Worm (Caenorhabditis elegans) whole organism, young adult: ENCODE measurements around the gene gpb-1.

Source experiments
- B0019.2 ChIP-seq: fragments of 200-800 bp; sonication (Bioruptor generic); conservative IDR thresholded peaks from 2 replicates; pipeline ENCODE4 v1.3.6; 2022; ENCODE audit warnings: missing genetic modification reagents, missing genetic modification characterization, missing compliant biosample characterization
- C17E4.6 ChIP-seq: fragments of 200-800 bp; sonication (Bioruptor generic); IDR thresholded peaks from 2 replicates; pipeline ENCODE4 v1.3.6; 2022; ENCODE audit warnings: missing genetic modification reagents, missing genetic modification characterization, missing compliant biosample characterization
- F33H1.4 ChIP-seq: fragments of 200-800 bp; sonication (Bioruptor generic); IDR thresholded peaks from 2 replicates; pipeline ENCODE4 v1.3.6; 2022; ENCODE audit warnings: missing genetic modification reagents, missing genetic modification characterization, missing compliant biosample characterization
- F37B4.10 ChIP-seq: fragments of 200-800 bp; sonication (Bioruptor generic); IDR thresholded peaks from 2 replicates; pipeline ENCODE4 v1.3.6; 2022; ENCODE audit warnings: missing genetic modification characterization, missing compliant biosample characterization
- F55B11.4 ChIP-seq: sonication (generic microtip); optimal IDR thresholded peaks from 2 replicates; lab custom pipeline; 2016; ENCODE audit warnings: missing compliant biosample characterization, missing genetic modification characterization, borderline replicate concordance; ENCODE audit not compliant: insufficient read depth
- K11D2.4 ChIP-seq: fragments of 200-800 bp; sonication (Bioruptor generic); IDR thresholded peaks from 2 replicates; pipeline ENCODE4 v1.3.6; 2022; ENCODE audit warnings: missing genetic modification reagents, missing genetic modification characterization, missing compliant biosample characterization
- Y53F4B.3 ChIP-seq: fragments of 200-800 bp; sonication (Bioruptor generic); IDR thresholded peaks from 2 replicates; pipeline ENCODE4 v1.3.6; 2022; ENCODE audit warnings: missing genetic modification reagents, missing genetic modification characterization, missing compliant biosample characterization
- Y56A3A.18 ChIP-seq: fragments of 200-800 bp; sonication (Bioruptor generic); IDR thresholded peaks from 2 replicates; pipeline ENCODE4 v1.3.6; 2022; ENCODE audit warnings: missing genetic modification reagents, missing genetic modification characterization, missing compliant biosample characterization
- Y79H2A.3 ChIP-seq: fragments of 200-800 bp; sonication (Bioruptor generic); conservative IDR thresholded peaks from 2 replicates; pipeline ENCODE4 v1.3.6; 2022; ENCODE audit warnings: missing genetic modification reagents, missing genetic modification characterization, missing compliant biosample characterization
- ZK185.1 ChIP-seq: sonication (generic microtip); optimal IDR thresholded peaks from 2 replicates; lab custom pipeline; 2016; ENCODE audit warnings: mild to moderate bottlenecking, missing genetic modification characterization, missing compliant biosample characterization; ENCODE audit not compliant: poor library complexity, severe bottlenecking
- aptf-2 ChIP-seq: fragments of 200-800 bp; sonication (Bioruptor generic); conservative IDR thresholded peaks from 2 replicates; pipeline ENCODE4 v1.3.6; 2022; ENCODE audit warnings: missing genetic modification reagents, missing genetic modification characterization, missing compliant biosample characterization
- aptf-3 ChIP-seq: fragments of 200-800 bp; sonication (Bioruptor generic); IDR thresholded peaks from 2 replicates; pipeline ENCODE4 v1.3.6; 2022; ENCODE audit warnings: missing genetic modification characterization, missing compliant biosample characterization
- attf-3 ChIP-seq: fragments of 200-800 bp; sonication (Bioruptor generic); conservative IDR thresholded peaks from 2 replicates; pipeline ENCODE4 v1.3.6; 2022; ENCODE audit warnings: missing genetic modification reagents, missing genetic modification characterization, missing compliant biosample characterization
- ccch-3 ChIP-seq: fragments of 200-800 bp; sonication (Bioruptor generic); optimal IDR thresholded peaks from 2 replicates; lab custom pipeline; 2018; ENCODE audit warnings: mild to moderate bottlenecking, missing genetic modification characterization, missing compliant biosample characterization
- cebp-1 ChIP-seq, 2 experiments: fragments of 200-800 bp in 1 of 2; sonication (Bioruptor generic) in 1 of 2; sonication (generic microtip) in 1 of 2; IDR thresholded peaks in 1 of 2; optimal IDR thresholded peaks in 1 of 2; 2 replicates each; pipeline versions ENCODE4 v1.3.6 to Lab custom; 2017 to 2022; ENCODE audit warnings: missing compliant biosample characterization in 2 of 2, missing genetic modification characterization in 2 of 2, mild to moderate bottlenecking in 1 of 2, missing genetic modification reagents in 1 of 2, moderate library complexity in 1 of 2
- ceh-27 ChIP-seq: fragments of 200-800 bp; sonication (Bioruptor generic); optimal IDR thresholded peaks from 2 replicates; lab custom pipeline; 2018; ENCODE audit warnings: mild to moderate bottlenecking, missing genetic modification characterization, moderate library complexity, missing compliant biosample characterization
- ceh-40 ChIP-seq: fragments of 200-800 bp; sonication (Bioruptor generic); IDR thresholded peaks from 2 replicates; pipeline ENCODE4 v1.3.6; 2022; ENCODE audit warnings: missing genetic modification characterization, missing compliant biosample characterization
- dpff-1 ChIP-seq: sonication (generic microtip); optimal IDR thresholded peaks from 2 replicates; lab custom pipeline; 2017; ENCODE audit warnings: mild to moderate bottlenecking, missing genetic modification characterization, missing compliant biosample characterization
- dpl-1 ChIP-seq: fragments of 150-350 bp; optimal IDR thresholded peaks from 2 replicates; lab custom pipeline; 2014; ENCODE audit warnings: missing biosample characterization, missing genetic modification reagents, missing genetic modification characterization
- egl-18 ChIP-seq: fragments of 200-800 bp; sonication (Bioruptor generic); IDR thresholded peaks from 2 replicates; pipeline ENCODE4 v1.3.6; 2022; ENCODE audit warnings: missing genetic modification reagents, missing genetic modification characterization, missing compliant biosample characterization
- fkh-3 ChIP-seq: sonication (generic microtip); optimal IDR thresholded peaks from 2 replicates; lab custom pipeline; 2016; ENCODE audit warnings: mild to moderate bottlenecking, missing genetic modification characterization, missing compliant biosample characterization
- hlh-26 ChIP-seq: fragments of 200-800 bp; sonication (Bioruptor generic); conservative IDR thresholded peaks from 2 replicates; pipeline ENCODE4 v1.3.6; 2022; ENCODE audit warnings: missing genetic modification reagents, missing genetic modification characterization, missing compliant biosample characterization
- hsf-1 ChIP-seq: fragments of 200-800 bp; sonication (Bioruptor generic); IDR thresholded peaks from 2 replicates; pipeline ENCODE4 v1.3.6; 2022; ENCODE audit warnings: missing genetic modification reagents, missing genetic modification characterization, missing compliant biosample characterization
- let-526 ChIP-seq: fragments of 200-800 bp; sonication (Bioruptor generic); IDR thresholded peaks from 2 replicates; pipeline ENCODE4 v1.3.6; 2022; ENCODE audit warnings: missing genetic modification reagents, missing genetic modification characterization, missing compliant biosample characterization
- let-607 ChIP-seq, 2 experiments: fragments of 200-800 bp in 1 of 2; sonication (Bioruptor generic) in 1 of 2; sonication (generic microtip) in 1 of 2; optimal IDR thresholded peaks; 2 replicates each; lab custom pipeline; 2016 to 2018; ENCODE audit warnings: mild to moderate bottlenecking in 2 of 2, missing compliant biosample characterization in 2 of 2, missing genetic modification characterization in 2 of 2, moderate library complexity in 2 of 2, missing genotype in 1 of 2
- lin-40 ChIP-seq: sonication (generic microtip); optimal IDR thresholded peaks from 2 replicates; lab custom pipeline; 2016; ENCODE audit warnings: missing genetic modification characterization, mild to moderate bottlenecking, missing compliant biosample characterization, missing genotype, missing genetic modification reagents
- lsl-1 ChIP-seq: fragments of 200-800 bp; sonication (Bioruptor generic); optimal IDR thresholded peaks from 2 replicates; lab custom pipeline; 2018; ENCODE audit warnings: mild to moderate bottlenecking, missing genetic modification characterization, moderate library complexity, missing compliant biosample characterization
- lsy-27 ChIP-seq: sonication (generic microtip); optimal IDR thresholded peaks from 2 replicates; lab custom pipeline; 2017; ENCODE audit warnings: missing genetic modification characterization, mild to moderate bottlenecking, missing compliant biosample characterization, antibody characterized with exemption, missing genotype, borderline replicate concordance; ENCODE audit not compliant: insufficient read depth
- madf-10 ChIP-seq: sonication (generic microtip); optimal IDR thresholded peaks from 2 replicates; lab custom pipeline; 2016; ENCODE audit warnings: mild to moderate bottlenecking, missing genetic modification characterization, missing compliant biosample characterization
- madf-3 ChIP-seq: fragments of 200-800 bp; sonication (Bioruptor generic); IDR thresholded peaks from 2 replicates; pipeline ENCODE4 v1.3.6; 2022; ENCODE audit warnings: missing genetic modification reagents, missing genetic modification characterization, missing compliant biosample characterization
- nhr-179 ChIP-seq: sonication (generic microtip); optimal IDR thresholded peaks from 2 replicates; lab custom pipeline; 2016; ENCODE audit warnings: mild to moderate bottlenecking, missing genetic modification characterization, missing compliant biosample characterization
- nhr-27 ChIP-seq: fragments of 200-800 bp; sonication (Bioruptor generic); optimal IDR thresholded peaks from 2 replicates; lab custom pipeline; 2018; ENCODE audit warnings: mild to moderate bottlenecking, missing genetic modification characterization, moderate library complexity, missing compliant biosample characterization
- nhr-90 ChIP-seq: sonication (generic microtip); optimal IDR thresholded peaks from 2 replicates; lab custom pipeline; 2016; ENCODE audit warnings: missing genotype, mild to moderate bottlenecking, missing genetic modification characterization, missing compliant biosample characterization
- rec-8 ChIP-seq, 2 experiments: sonication (generic microtip); optimal IDR thresholded peaks; 2 replicates each; lab custom pipeline; 2016; ENCODE audit warnings: mild to moderate bottlenecking in 2 of 2, missing genetic modification characterization in 2 of 2, missing genetic modification reagents in 2 of 2, missing genotype in 2 of 2, missing biosample characterization in 1 of 2, missing compliant biosample characterization in 1 of 2, moderate library complexity in 1 of 2
- sdz-38 ChIP-seq: sonication (generic microtip); optimal IDR thresholded peaks from 2 replicates; lab custom pipeline; 2016; ENCODE audit warnings: missing genotype, missing genetic modification characterization, missing compliant biosample characterization
- snpc-1.3 ChIP-seq: sonication (generic microtip); optimal IDR thresholded peaks from 2 replicates; lab custom pipeline; 2017; ENCODE audit warnings: missing genetic modification characterization, mild to moderate bottlenecking, missing compliant biosample characterization, antibody characterized with exemption, moderate library complexity, missing genotype, missing genetic modification reagents; ENCODE audit not compliant: insufficient read depth
- snpc-4 ChIP-seq, 5 experiments: fragments of 150-350 bp in 1 of 5; sonication (generic microtip) in 4 of 5; optimal IDR thresholded peaks; 2 replicates each; lab custom pipeline; 2014 to 2018; ENCODE audit warnings: missing genetic modification characterization in 5 of 5, missing biosample characterization in 3 of 5, antibody characterized with exemption in 2 of 5, mild to moderate bottlenecking in 2 of 5, missing compliant biosample characterization in 2 of 5, missing genotype in 2 of 5, moderate library complexity in 2 of 5, missing genetic modification reagents in 1 of 5
- tbx-9 ChIP-seq: sonication (generic microtip); optimal IDR thresholded peaks from 2 replicates; lab custom pipeline; 2016; ENCODE audit warnings: borderline replicate concordance, missing genetic modification characterization, inconsistent platforms, missing compliant biosample characterization
- tlf-1 ChIP-seq: fragments of 200-800 bp; sonication (Bioruptor generic); optimal IDR thresholded peaks from 2 replicates; lab custom pipeline; 2018; ENCODE audit warnings: mild to moderate bottlenecking, missing genetic modification characterization, missing compliant biosample characterization
- unc-130 ChIP-seq: sonication (generic microtip); optimal IDR thresholded peaks from 2 replicates; lab custom pipeline; 2016; ENCODE audit warnings: missing genetic modification reagents, missing genetic modification characterization, missing compliant biosample characterization
- zim-3 ChIP-seq: sonication (generic microtip); optimal IDR thresholded peaks from 2 replicates; lab custom pipeline; 2017; ENCODE audit warnings: mild to moderate bottlenecking, missing genetic modification characterization, moderate library complexity, missing compliant biosample characterization
- ztf-18 ChIP-seq: sonication (generic microtip); optimal IDR thresholded peaks from 2 replicates; lab custom pipeline; 2016; ENCODE audit warnings: missing genotype, mild to moderate bottlenecking, missing genetic modification characterization, missing compliant biosample characterization
- ztf-25 ChIP-seq: fragments of 200-800 bp; sonication (Bioruptor generic); IDR thresholded peaks from 2 replicates; pipeline ENCODE4 v1.3.6; 2022; ENCODE audit warnings: missing genetic modification reagents, missing genetic modification characterization, missing compliant biosample characterization
- ztf-6 ChIP-seq: fragments of 200-800 bp; sonication (Bioruptor generic); IDR thresholded peaks from 2 replicates; pipeline ENCODE4 v1.3.6; 2022; ENCODE audit warnings: missing genetic modification reagents, missing genetic modification characterization, missing compliant biosample characterization

Gene gpb-1

ce11 chrII:11749490-11750172, 1.2 kb upstream of the gpb-1 start (continued):
- peak; percentile 50 for TF ChIP-seq dpff-1 (tag; lab: Kevin White, UChicago)
- TF ChIP-seq nhr-90: peak; percentile 63
- no peak for TF ChIP-seq B0019.2 (GFP tag; lab: Robert Waterston, UW)
- TF ChIP-seq K11D2.4: peak; percentile 73
- TF ChIP-seq nhr-179: no peak
- no peak for TF ChIP-seq C17E4.6 (GFP tag; lab: Robert Waterston, UW)
- TF ChIP-seq madf-3 (GFP tag; lab: Robert Waterston, UW): 0 out of 2 replicates have a peak, but pooled peaks have one; percentile 63
- no peak for TF ChIP-seq hlh-26
- TF ChIP-seq F37B4.10 (GFP tag; lab: Robert Waterston, UW): no peak
- no peak for TF ChIP-seq ceh-40
- TF ChIP-seq hsf-1 (GFP tag; lab: Robert Waterston, UW): no peak
- no peak for TF ChIP-seq nhr-27 (tag; lab: Kevin White, UChicago)
- TF ChIP-seq ztf-18 (tag; lab: Kevin White, UChicago): peak; percentile 66
- no peak for TF ChIP-seq ztf-25 (GFP tag; lab: Robert Waterston, UW)
- TF ChIP-seq aptf-3: no peak
- TF ChIP-seq lsy-27: no peak
- no peak for TF ChIP-seq tbx-9 (tag; lab: Kevin White, UChicago)
- no peak for TF ChIP-seq snpc-4 (GFP tag; optimal IDR thresholded peaks at IDR 0.05; lab: Kevin White, UChicago)
- TF ChIP-seq snpc-4 (tag; optimal IDR thresholded peaks at IDR 0.05; lab: Kevin White, UChicago): peak in 3 of 4 experiments; percentile 51 to 74 (median 59)
- no peak for TF ChIP-seq dpl-1
- peak; percentile 81 for TF ChIP-seq madf-10 (tag; lab: Kevin White, UChicago)
- TF ChIP-seq attf-3: no peak
- no peak for TF ChIP-seq fkh-3 (tag; lab: Kevin White, UChicago)
- TF ChIP-seq cebp-1 (GFP tag; IDR thresholded peaks at IDR 0.05; lab: Robert Waterston, UW): 0 out of 2 replicates have a peak, but pooled peaks have one; percentile 50
- peak; percentile 90 for TF ChIP-seq cebp-1 (tag; optimal IDR thresholded peaks at IDR 0.05; lab: Kevin White, UChicago)
- no peak for TF ChIP-seq egl-18 (GFP tag; lab: Robert Waterston, UW)
- peak; percentile 66 to 77 for TF ChIP-seq let-607 (tag; optimal IDR thresholded peaks at IDR 0.05; lab: Kevin White, UChicago)
- TF ChIP-seq rec-8 (tag; optimal IDR thresholded peaks at IDR 0.05; lab: Kevin White, UChicago): no peak
- TF ChIP-seq zim-3 (tag; lab: Kevin White, UChicago): no peak
- no peak for TF ChIP-seq ccch-3 (GFP tag; lab: Kevin White, UChicago)
- no peak for TF ChIP-seq Y79H2A.3 (GFP tag; lab: Robert Waterston, UW)
- TF ChIP-seq F33H1.4 (GFP tag; lab: Robert Waterston, UW): no peak
- no peak for TF ChIP-seq lsl-1 (GFP tag; lab: Kevin White, UChicago)
- no peak for TF ChIP-seq Y53F4B.3 (GFP tag; lab: Robert Waterston, UW)
- no peak for TF ChIP-seq aptf-2 (GFP tag; lab: Robert Waterston, UW)
- no peak for TF ChIP-seq Y56A3A.18 (GFP tag; lab: Robert Waterston, UW)
- TF ChIP-seq sdz-38 (tag; lab: Kevin White, UChicago): no peak
- TF ChIP-seq let-526 (GFP tag; lab: Robert Waterston, UW): no peak
- peak; percentile 40 for TF ChIP-seq ZK185.1
- peak; percentile 91 for TF ChIP-seq lin-40 (tag; lab: Kevin White, UChicago)
- no peak for TF ChIP-seq snpc-1.3
- peak; percentile 76 for TF ChIP-seq ceh-27
- no peak for TF ChIP-seq ztf-6 (GFP tag; lab: Robert Waterston, UW)
- peak; percentile 22 for TF ChIP-seq tlf-1 (GFP tag; lab: Kevin White, UChicago)
- TF ChIP-seq unc-130: no peak
- no peak for TF ChIP-seq F55B11.4 (tag; lab: Kevin White, UChicago)
- TF ChIP-seq, all 124 proteins: peak for 48
